Fruit fly (Drosophila melanogaster): Measurements from ENCODE around the gene CG31949.

CG31949 gene

dm6 chr2L:2263142-2263541 is 36.8 kb upstream of the CG31949 start, which contains the start of gene CG4270:
CG4270 (plus strand) TSS chr2L:2263442.
- TF ChIP-seq ss (GFP tag; optimal IDR thresholded peaks at IDR 0.05) = no peak

dm6 chr2L:2265221-2265620 is 34.7 kb upstream of the CG31949 start, which contains the start of gene CG34049:
CG34049 (minus strand) TSS chr2L:2265321.
- TF ChIP-seq svp (GFP tag) (no peak), CG8119 (GFP tag; IDR thresholded peaks at IDR 0.05) (no peak), topi (GFP tag; optimal IDR thresholded peaks at IDR 0.05) (no peak), fd59A (GFP tag; optimal IDR thresholded peaks at IDR 0.05) (no peak), CG3919 (GFP tag; optimal IDR thresholded peaks at IDR 0.05) (no peak), CG7368 (GFP tag; optimal IDR thresholded peaks at IDR 0.05) (no peak), pdm3 (GFP tag; optimal IDR thresholded peaks at IDR 0.05) (no peak), CG4318 (GFP tag; optimal IDR thresholded peaks at IDR 0.05) (no peak), cyc (GFP tag; optimal IDR thresholded peaks at IDR 0.05) (no peak), CG31627 (GFP tag; optimal IDR thresholded peaks at IDR 0.05) (no peak)

- no peak for TF ChIP-seq CG6792 (GFP tag; optimal IDR thresholded peaks at IDR 0.05)
- TF ChIP-seq CG11902 (GFP tag; optimal IDR thresholded peaks at IDR 0.05) = no peak
- no peak for TF ChIP-seq fd85E (GFP tag; optimal IDR thresholded peaks at IDR 0.05)
- no peak for TF ChIP-seq CG31627 (GFP tag; optimal IDR thresholded peaks at IDR 0.05)
- no peak for TF ChIP-seq achi (GFP tag; optimal IDR thresholded peaks at IDR 0.05)
- no peak for TF ChIP-seq spab (GFP tag; optimal IDR thresholded peaks at IDR 0.05)
- no peak for TF ChIP-seq Met (GFP tag; optimal IDR thresholded peaks at IDR 0.05)
- TF ChIP-seq esn (GFP tag; optimal IDR thresholded peaks at IDR 0.05) = no peak
- no peak for TF ChIP-seq Smox (GFP tag; optimal IDR thresholded peaks at IDR 0.05)
- TF ChIP-seq CG34406 (GFP tag; optimal IDR thresholded peaks at IDR 0.05) = no peak
- no peak for TF ChIP-seq dac (GFP tag; optimal IDR thresholded peaks at IDR 0.05)
- TF ChIP-seq Sox14 (GFP tag; optimal IDR thresholded peaks at IDR 0.05) = no peak
Observed at dm6 chr2L:2269040-2269439, 30.9 kb upstream of the CG31949 start, which contains the start of gene CG17242. CG17242 (minus strand) TSS chr2L:2269140.

- TF ChIP-seq CG6163 (GFP tag; IDR thresholded peaks at IDR 0.05) (no peak), CG8632 (GFP tag; optimal IDR thresholded peaks at IDR 0.05) (no peak), CG10669 (GFP tag; optimal IDR thresholded peaks at IDR 0.05) (no peak), CG7368 (GFP tag; optimal IDR thresholded peaks at IDR 0.05) (no peak), Eip78C (GFP tag) (no peak), Smox (GFP tag; optimal IDR thresholded peaks at IDR 0.05) (no peak), dsx (GFP tag; optimal IDR thresholded peaks at IDR 0.05; ENCODE audit: poor library complexity, severe bottlenecking) (no peak), ss (GFP tag; optimal IDR thresholded peaks at IDR 0.05) (no peak), Hr39 (GFP tag; optimal IDR thresholded peaks at IDR 0.05) (no peak), Sox15 (GFP tag; optimal IDR thresholded peaks at IDR 0.05) (no peak), spab (GFP tag; optimal IDR thresholded peaks at IDR 0.05) (no peak)
Observed at dm6 chr2L:2284863-2285262, 15.0 kb upstream of the CG31949 start, which contains the start of gene CG4271. CG4271 (plus strand) TSS chr2L:2285163.

- TF ChIP-seq CG9139 (GFP tag; optimal IDR thresholded peaks at IDR 0.05) (no peak), CG16779 (tag; optimal IDR thresholded peaks at IDR 0.05) (no peak), CG32006 (GFP tag; optimal IDR thresholded peaks at IDR 0.05) (no peak), CG6792 (GFP tag; optimal IDR thresholded peaks at IDR 0.05) (no peak), fd59A (GFP tag; optimal IDR thresholded peaks at IDR 0.05) (no peak), Eip78C (GFP tag) (no peak), CG11762 (GFP tag; optimal IDR thresholded peaks at IDR 0.05; ENCODE audit: insufficient read depth) (no peak), CG15336 (GFP tag; IDR thresholded peaks at IDR 0.05) (no peak), Sox15 (GFP tag; optimal IDR thresholded peaks at IDR 0.05) (no peak), cyc (GFP tag; optimal IDR thresholded peaks at IDR 0.05) (no peak), svp (GFP tag) (no peak), fd85E (GFP tag; optimal IDR thresholded peaks at IDR 0.05) (no peak), acj6 (GFP tag; optimal IDR thresholded peaks at IDR 0.05) (no peak), Ets96B (tag; optimal IDR thresholded peaks at IDR 0.05) (no peak), Eip75B (GFP tag; optimal IDR thresholded peaks at IDR 0.05) (no peak), topi (GFP tag; optimal IDR thresholded peaks at IDR 0.05) (no peak), CG8119 (GFP tag; IDR thresholded peaks at IDR 0.05) (no peak), CG34406 (GFP tag; optimal IDR thresholded peaks at IDR 0.05) (no peak), Eip93F (GFP tag; optimal IDR thresholded peaks at IDR 0.05) (no peak), CG6163 (GFP tag; IDR thresholded peaks at IDR 0.05) (no peak)
Observed at dm6 chr2L:2286773-2287172, 13.1 kb upstream of the CG31949 start, which contains the start of gene CG31681. CG31681 (minus strand) TSS chr2L:2286873.

Measured in whole organism, prepupa.